Worm (Caenorhabditis elegans): ENCODE measurements around the gene F22E5.12.
"Not testable (repeated sequence)": the region's sequence is repeated elsewhere in the genome, so short reads cannot be mapped to it uniquely, and the experiment has no call there.

DNA sequence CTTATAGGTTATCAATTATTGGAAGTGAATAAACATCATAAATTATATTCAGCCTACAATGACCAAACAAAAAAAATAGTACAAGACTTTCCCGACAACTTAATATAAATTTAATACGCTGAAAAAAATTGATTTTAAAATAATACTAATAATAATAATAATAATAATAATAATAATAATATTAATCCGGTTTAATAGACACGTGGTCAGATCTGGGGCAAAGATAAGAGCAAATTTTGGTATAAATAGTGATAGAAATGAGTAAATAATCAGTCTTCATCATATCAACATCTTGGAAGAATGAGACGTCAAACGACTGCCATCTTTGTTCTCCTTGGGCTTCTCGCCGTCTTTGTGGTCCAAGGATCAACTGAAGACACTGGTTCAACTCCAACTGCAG lies 30.0 kb downstream of the F22E5.12 start, which contains the start of gene msrp-5:
- not testable (repeated sequence) for TF ChIP-seq nhr-90 (tag; optimal IDR thresholded peaks at IDR 0.05); ceh-40 (GFP tag; IDR thresholded peaks at IDR 0.05); ceh-27 (GFP tag; optimal IDR thresholded peaks at IDR 0.05); lag-1 (GFP tag; IDR thresholded peaks at IDR 0.05); F37B4.10 (GFP tag; IDR thresholded peaks at IDR 0.05); bed-2 (GFP tag; IDR thresholded peaks at IDR 0.05); pha-4 (tag; optimal IDR thresholded peaks at IDR 0.05); ceh-58 (GFP tag; IDR thresholded peaks at IDR 0.05); efl-1 (GFP tag; optimal IDR thresholded peaks at IDR 0.05); snpc-4 (GFP tag; optimal IDR thresholded peaks at IDR 0.05); snpc-4 (tag; optimal IDR thresholded peaks at IDR 0.05); ama-1 (optimal IDR thresholded peaks at IDR 0.05); ama-1 (GFP tag; optimal IDR thresholded peaks at IDR 0.05); lin-35 (GFP tag; optimal IDR thresholded peaks at IDR 0.05); ztf-28 (GFP tag; IDR thresholded peaks at IDR 0.05); ztf-18 (tag; optimal IDR thresholded peaks at IDR 0.05)

Data from whole organism, young adult.